Fruit fly (Drosophila melanogaster): ENCODE results near the gene CG42750.

Gene CG42750

DNA sequence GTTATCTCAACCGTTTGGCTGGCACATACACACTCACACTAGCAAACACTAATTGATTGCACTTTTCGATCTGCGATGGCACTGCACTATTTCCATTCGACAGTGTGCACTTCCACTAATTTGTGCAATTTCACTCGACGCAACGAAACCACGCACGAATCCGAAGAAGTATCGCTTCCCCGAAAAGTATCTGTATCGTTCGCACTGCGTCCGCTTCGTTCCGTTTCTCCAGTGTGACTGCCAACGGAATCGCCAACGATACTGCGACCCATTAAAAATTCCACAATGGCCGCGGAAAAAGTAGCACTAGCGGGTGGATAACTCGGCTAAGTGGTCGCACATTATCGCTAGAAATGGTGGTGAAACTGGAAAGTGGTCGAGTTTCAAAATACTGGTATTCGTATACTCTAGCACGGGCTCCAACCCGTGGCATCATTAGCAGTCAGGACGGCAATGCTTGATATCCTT, 123.4 kb downstream of the CG42750 start, which contains the start of gene Socs36E (continued):
- TF ChIP-seq stwl (tag; optimal IDR thresholded peaks at IDR 0.05) = peak; percentile 84
- no peak for TF ChIP-seq Gsc (GFP tag; IDR thresholded peaks at IDR 0.05)
- TF ChIP-seq vvl (GFP tag; IDR thresholded peaks at IDR 0.05) = peak; percentile 95
- peak; percentile 90 for TF ChIP-seq Hmr (GFP tag; optimal IDR thresholded peaks at IDR 0.05)
- peak; percentile 49 for TF ChIP-seq Antp (GFP tag; optimal IDR thresholded peaks at IDR 0.05)
- no peak for TF ChIP-seq CG7372 (GFP tag; IDR thresholded peaks at IDR 0.05)
- TF ChIP-seq Stat92E (GFP tag; optimal IDR thresholded peaks at IDR 0.05) = peak in 1 of 3 experiments; percentile 62
- peak; percentile 28 for TF ChIP-seq CG4282 (GFP tag; optimal IDR thresholded peaks at IDR 0.05)
- no peak for TF ChIP-seq CG1792 (GFP tag; optimal IDR thresholded peaks at IDR 0.05)
- TF ChIP-seq CG13296 (GFP tag; optimal IDR thresholded peaks at IDR 0.05) = peak; percentile 0
- peak; percentile 18 for TF ChIP-seq Bteb2 (GFP tag; optimal IDR thresholded peaks at IDR 0.05)
- peak; percentile 61; the same call in 1 of the 2 replicates for TF ChIP-seq aop (GFP tag; IDR thresholded peaks at IDR 0.05)
- no peak for TF ChIP-seq CG9727 (GFP tag; optimal IDR thresholded peaks at IDR 0.05)
- no peak for TF ChIP-seq Chrac-16 (GFP tag; optimal IDR thresholded peaks at IDR 0.05)
- TF ChIP-seq Hr39 (optimal IDR thresholded peaks at IDR 0.05) = no peak
- TF ChIP-seq CG18764 (GFP tag; optimal IDR thresholded peaks at IDR 0.05) = peak; percentile 8
- no peak for TF ChIP-seq Ptx1 (GFP tag; IDR thresholded peaks at IDR 0.05)
- TF ChIP-seq ERR (GFP tag; optimal IDR thresholded peaks at IDR 0.05) = peak; percentile 60
- no peak for TF ChIP-seq CG12236 (GFP tag; optimal IDR thresholded peaks at IDR 0.05)
- peak; percentile 15 for TF ChIP-seq tin (GFP tag; optimal IDR thresholded peaks at IDR 0.05)
- TF ChIP-seq Pdp1 (GFP tag; optimal IDR thresholded peaks at IDR 0.05) = peak in 1 of 2 experiments; percentile 72
- TF ChIP-seq Spps (tag; optimal IDR thresholded peaks at IDR 0.05) = peak; percentile 14
- no peak for TF ChIP-seq CG32772 (GFP tag; IDR thresholded peaks at IDR 0.05)
- TF ChIP-seq Meics (GFP tag; optimal IDR thresholded peaks at IDR 0.05) = no peak
- TF ChIP-seq CG6254 (GFP tag; optimal IDR thresholded peaks at IDR 0.05) = no peak
- TF ChIP-seq CG13775 (GFP tag; optimal IDR thresholded peaks at IDR 0.05) = no peak
- no peak; the same call in 1 of the 2 replicates for TF ChIP-seq CG6272 (GFP tag; IDR thresholded peaks at IDR 0.05)
- TF ChIP-seq sens-2 (GFP tag; IDR thresholded peaks at IDR 0.05) = no peak; the same call in 1 of the 2 replicates
- TF ChIP-seq HLH54F (GFP tag; optimal IDR thresholded peaks at IDR 0.05) = peak; percentile 23
- no peak for TF ChIP-seq ham (GFP tag; IDR thresholded peaks at IDR 0.05)
- TF ChIP-seq shn (GFP tag; optimal IDR thresholded peaks at IDR 0.05) = no peak
- TF ChIP-seq CG7928 (GFP tag; optimal IDR thresholded peaks at IDR 0.05) = peak; percentile 61
- peak; percentile 7 for TF ChIP-seq CG33557 (GFP tag; optimal IDR thresholded peaks at IDR 0.05)
- no peak for TF ChIP-seq tgo (GFP tag; IDR thresholded peaks at IDR 0.05)
- TF ChIP-seq CG1647 (GFP tag; optimal IDR thresholded peaks at IDR 0.05) = no peak
- TF ChIP-seq Xbp1 (GFP tag; optimal IDR thresholded peaks at IDR 0.05) = peak; percentile 43
- peak; percentile 33 for TF ChIP-seq caup (GFP tag; optimal IDR thresholded peaks at IDR 0.05; ENCODE audit: severe bottlenecking)
- TF ChIP-seq tll (GFP tag; optimal IDR thresholded peaks at IDR 0.05) = peak in 1 of 2 experiments; percentile 47
- peak; percentile 100 for TF ChIP-seq gfzf (GFP tag; optimal IDR thresholded peaks at IDR 0.05)
- TF ChIP-seq CG13624 (GFP tag; optimal IDR thresholded peaks at IDR 0.05) = peak; percentile 43
- no peak for TF ChIP-seq ttk (GFP tag; IDR thresholded peaks at IDR 0.05)
- TF ChIP-seq CG11085 (GFP tag; IDR thresholded peaks at IDR 0.05) = no peak
- TF ChIP-seq Usf (GFP tag; optimal IDR thresholded peaks at IDR 0.05) = no peak
- no peak for TF ChIP-seq toy (GFP tag; IDR thresholded peaks at IDR 0.05)
- TF ChIP-seq CG6683 (GFP tag; optimal IDR thresholded peaks at IDR 0.05) = peak; percentile 2
- TF ChIP-seq CG10147 (GFP tag; optimal IDR thresholded peaks at IDR 0.05) = peak; percentile 68
- TF ChIP-seq Ravus (GFP tag; IDR thresholded peaks at IDR 0.05) = no peak
- peak; percentile 50 for TF ChIP-seq CG3163 (GFP tag; optimal IDR thresholded peaks at IDR 0.05)
- TF ChIP-seq Hr51 (GFP tag; optimal IDR thresholded peaks at IDR 0.05) = peak in 1 of 2 experiments; percentile 36
- peak; percentile 47 for TF ChIP-seq CG32532 (GFP tag; IDR thresholded peaks at IDR 0.05)
- TF ChIP-seq CG3065 (GFP tag; optimal IDR thresholded peaks at IDR 0.05) = no peak

All from whole organism, embryonic.